Worm (Caenorhabditis elegans) whole organism, midembryonic: ENCODE results near the gene F56C4.1.

Source experiments
- T22C8.4 ChIP-seq: fragments of 200-800 bp; sonication (Bioruptor generic); IDR thresholded peaks from 2 replicates; pipeline ENCODE4 v1.3.6; 2022; ENCODE audit warnings: missing genetic modification characterization, missing compliant biosample characterization
- ref-1 ChIP-seq: fragments of 200-800 bp; sonication (Bioruptor generic); conservative IDR thresholded peaks from 2 replicates; pipeline ENCODE4 v1.3.6; 2022; ENCODE audit warnings: missing genetic modification reagents, missing genetic modification characterization, missing compliant biosample characterization
- tab-1 ChIP-seq: fragments of 200-800 bp; sonication (Bioruptor generic); IDR thresholded peaks from 2 replicates; pipeline ENCODE4 v1.3.6; 2022; ENCODE audit warnings: missing genetic modification characterization, missing compliant biosample characterization

DNA sequence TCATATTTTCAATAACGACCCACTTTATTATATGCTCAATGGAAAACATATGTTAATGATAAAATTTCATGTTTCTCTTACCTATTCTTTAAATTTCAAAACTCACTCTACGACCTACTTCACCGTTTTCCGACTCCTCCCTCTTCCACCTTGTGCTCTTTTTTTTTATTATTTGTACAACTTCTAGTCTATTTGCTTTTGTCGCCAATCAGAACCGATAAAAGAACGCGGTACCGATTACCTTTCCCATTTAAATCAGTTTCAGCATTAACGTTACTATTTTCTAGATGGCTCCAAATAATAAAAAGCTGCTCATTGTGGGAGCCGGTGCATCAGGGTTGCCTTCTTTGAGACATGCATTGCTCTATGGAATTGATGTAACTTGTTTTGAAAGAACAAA is 25.0 kb downstream of the F56C4.1 start, which contains the start of gene fmo-1:
- TF ChIP-seq T22C8.4 (no peak), ref-1 (GFP tag; lab: Robert Waterston, UW) (no peak), tab-1 (GFP tag; lab: Robert Waterston, UW) (no peak)
